Worm (Caenorhabditis elegans) whole organism, late embryonic: Measurements from ENCODE around the gene T14B4.19.

Source experiments
- C08G9.2 ChIP-seq: sonication (generic microtip); optimal IDR thresholded peaks from 2 replicates; lab custom pipeline; 2016; ENCODE audit warnings: mild to moderate bottlenecking, missing genetic modification characterization, moderate library complexity, missing compliant biosample characterization
- C38D4.7 ChIP-seq: fragments of 200-800 bp; sonication (Bioruptor generic); optimal IDR thresholded peaks from 2 replicates; lab custom pipeline; 2018; ENCODE audit warnings: mild to moderate bottlenecking, missing genetic modification characterization, moderate library complexity, missing compliant biosample characterization
- F13H6.1 ChIP-seq: sonication (generic microtip); optimal IDR thresholded peaks from 2 replicates; lab custom pipeline; 2016; ENCODE audit warnings: missing genetic modification characterization, missing compliant biosample characterization
- K09A11.1 ChIP-seq: sonication (generic microtip); optimal IDR thresholded peaks from 2 replicates; lab custom pipeline; 2017; ENCODE audit warnings: antibody characterized with exemption, mild to moderate bottlenecking, missing genetic modification characterization, missing compliant biosample characterization; ENCODE audit not compliant: insufficient read depth
- T23F11.4 ChIP-seq: fragments of 200-800 bp; sonication (Bioruptor generic); optimal IDR thresholded peaks from 2 replicates; lab custom pipeline; 2018; ENCODE audit warnings: mild to moderate bottlenecking, missing genetic modification characterization, missing compliant biosample characterization
- Y22D7AL.16 ChIP-seq: sonication (generic microtip); optimal IDR thresholded peaks from 2 replicates; lab custom pipeline; 2016; ENCODE audit warnings: missing genetic modification characterization, missing compliant biosample characterization
- ahr-1 ChIP-seq: sonication (generic microtip); optimal IDR thresholded peaks from 2 replicates; lab custom pipeline; 2016; ENCODE audit warnings: missing genetic modification characterization, missing compliant biosample characterization
- ama-1 ChIP-seq: fragments of 150-350 bp; optimal IDR thresholded peaks from 2 replicates; lab custom pipeline; 2014
- ceh-18 ChIP-seq: sonication (generic microtip); optimal IDR thresholded peaks from 2 replicates; lab custom pipeline; 2016; ENCODE audit warnings: missing genetic modification characterization, missing compliant biosample characterization
- ceh-2 ChIP-seq: sonication (generic microtip); optimal IDR thresholded peaks from 2 replicates; lab custom pipeline; 2016; ENCODE audit warnings: missing genotype, missing genetic modification characterization, missing compliant biosample characterization
- ceh-24 ChIP-seq: sonication (generic microtip); optimal IDR thresholded peaks from 2 replicates; lab custom pipeline; 2016; ENCODE audit warnings: mild to moderate bottlenecking, missing genetic modification characterization, missing compliant biosample characterization
- ceh-30 ChIP-seq: fragments of 150-350 bp; optimal IDR thresholded peaks from 2 replicates; lab custom pipeline; 2014; ENCODE audit warnings: missing biosample characterization, missing genetic modification characterization
- ceh-31 ChIP-seq: sonication (generic microtip); optimal IDR thresholded peaks from 2 replicates; lab custom pipeline; 2016; ENCODE audit warnings: missing genetic modification characterization, missing compliant biosample characterization
- ceh-34 ChIP-seq: sonication (generic microtip); optimal IDR thresholded peaks from 2 replicates; lab custom pipeline; 2016; ENCODE audit warnings: mild to moderate bottlenecking, missing genetic modification characterization, missing compliant biosample characterization
- ceh-9 ChIP-seq: sonication (generic microtip); optimal IDR thresholded peaks from 2 replicates; lab custom pipeline; 2016; ENCODE audit warnings: mild to moderate bottlenecking, missing genetic modification characterization, inconsistent platforms, missing compliant biosample characterization
- che-1 ChIP-seq: sonication (generic microtip); optimal IDR thresholded peaks from 2 replicates; lab custom pipeline; 2016; ENCODE audit warnings: mild to moderate bottlenecking, missing genetic modification characterization, missing compliant biosample characterization
- dve-1 ChIP-seq: sonication (generic microtip); optimal IDR thresholded peaks from 2 replicates; lab custom pipeline; 2017; ENCODE audit warnings: antibody characterized with exemption, mild to moderate bottlenecking, missing genetic modification characterization, missing compliant biosample characterization
- elt-2 ChIP-seq: sonication (generic microtip); optimal IDR thresholded peaks from 2 replicates; lab custom pipeline; 2016; ENCODE audit warnings: missing genetic modification reagents, missing genetic modification characterization, missing compliant biosample characterization
- elt-4 ChIP-seq: sonication (generic microtip); optimal IDR thresholded peaks from 2 replicates; lab custom pipeline; 2016; ENCODE audit warnings: missing genetic modification characterization, missing compliant biosample characterization
- eyg-1 ChIP-seq: sonication (generic microtip); optimal IDR thresholded peaks from 2 replicates; lab custom pipeline; 2016; ENCODE audit warnings: missing genotype, missing genetic modification characterization, missing compliant biosample characterization
- fkh-6 ChIP-seq: sonication (generic microtip); optimal IDR thresholded peaks from 2 replicates; lab custom pipeline; 2016; ENCODE audit warnings: missing genetic modification characterization, missing compliant biosample characterization
- gmeb-2 ChIP-seq: sonication (generic microtip); optimal IDR thresholded peaks from 2 replicates; lab custom pipeline; 2016; ENCODE audit warnings: missing genetic modification characterization, inconsistent platforms, missing compliant biosample characterization
- hlh-6 ChIP-seq: sonication (generic microtip); optimal IDR thresholded peaks from 2 replicates; lab custom pipeline; 2016; ENCODE audit warnings: missing genotype, missing genetic modification characterization, missing compliant biosample characterization
- hlh-8 ChIP-seq: sonication (generic microtip); optimal IDR thresholded peaks from 2 replicates; lab custom pipeline; 2016; ENCODE audit warnings: missing genotype, missing genetic modification characterization, missing compliant biosample characterization
- lim-6 ChIP-seq: sonication (generic microtip); optimal IDR thresholded peaks from 2 replicates; lab custom pipeline; 2016; ENCODE audit warnings: missing genetic modification characterization, missing compliant biosample characterization
- lin-11 ChIP-seq: fragments of 200-800 bp; sonication (Bioruptor generic); optimal IDR thresholded peaks from 2 replicates; lab custom pipeline; 2018; ENCODE audit warnings: mild to moderate bottlenecking, missing genetic modification characterization, missing compliant biosample characterization
- mec-3 ChIP-seq: sonication (generic microtip); optimal IDR thresholded peaks from 2 replicates; lab custom pipeline; 2016; ENCODE audit warnings: borderline replicate concordance, missing genetic modification characterization, missing compliant biosample characterization
- nfya-1 ChIP-seq: sonication (generic microtip); optimal IDR thresholded peaks from 2 replicates; lab custom pipeline; 2017; ENCODE audit warnings: missing genetic modification characterization, mild to moderate bottlenecking, missing compliant biosample characterization, antibody characterized with exemption, moderate library complexity
- nhr-232 ChIP-seq: sonication (generic microtip); optimal IDR thresholded peaks from 2 replicates; lab custom pipeline; 2016; ENCODE audit warnings: missing genetic modification characterization, missing compliant biosample characterization
- npax-4 ChIP-seq: sonication (generic microtip); optimal IDR thresholded peaks from 2 replicates; lab custom pipeline; 2016; ENCODE audit warnings: missing genetic modification characterization, missing compliant biosample characterization
- pag-3 ChIP-seq: sonication (generic microtip); optimal IDR thresholded peaks from 2 replicates; lab custom pipeline; 2016; ENCODE audit warnings: missing compliant biosample characterization, missing genetic modification characterization, borderline replicate concordance
- pat-9 ChIP-seq: fragments of 200-800 bp; sonication (Bioruptor generic); optimal IDR thresholded peaks from 2 replicates; lab custom pipeline; 2018; ENCODE audit warnings: mild to moderate bottlenecking, missing genetic modification characterization, moderate library complexity, missing compliant biosample characterization
- pax-1 ChIP-seq: fragments of 150-350 bp; optimal IDR thresholded peaks from 2 replicates; lab custom pipeline; 2014; ENCODE audit warnings: missing biosample characterization, missing genetic modification characterization
- pha-4 ChIP-seq: fragments of 150-350 bp; optimal IDR thresholded peaks from 2 replicates; lab custom pipeline; 2018; ENCODE audit warnings: missing biosample characterization, missing genetic modification reagents, missing genetic modification characterization
- pqm-1 ChIP-seq: sonication (generic microtip); optimal IDR thresholded peaks from 2 replicates; lab custom pipeline; 2016; ENCODE audit warnings: missing genetic modification characterization, missing compliant biosample characterization
- pros-1 ChIP-seq: fragments of 150-350 bp; optimal IDR thresholded peaks from 2 replicates; lab custom pipeline; 2014; ENCODE audit warnings: missing biosample characterization, missing genetic modification reagents, missing genetic modification characterization
- rnt-1 ChIP-seq: sonication (generic microtip); optimal IDR thresholded peaks from 2 replicates; lab custom pipeline; 2016; ENCODE audit warnings: missing genetic modification characterization, missing compliant biosample characterization
- sdc-2 ChIP-seq: sonication (generic microtip); optimal IDR thresholded peaks from 2 replicates; lab custom pipeline; 2016; ENCODE audit warnings: missing genotype, missing genetic modification characterization, missing compliant biosample characterization
- syd-9 ChIP-seq: sonication (generic microtip); optimal IDR thresholded peaks from 2 replicates; lab custom pipeline; 2016; ENCODE audit warnings: mild to moderate bottlenecking, missing genetic modification characterization, moderate library complexity, missing compliant biosample characterization
- tbx-2 ChIP-seq: sonication (generic microtip); optimal IDR thresholded peaks from 2 replicates; lab custom pipeline; 2016; ENCODE audit warnings: missing genetic modification characterization, missing compliant biosample characterization
- tbx-7 ChIP-seq: sonication (generic microtip); optimal IDR thresholded peaks from 2 replicates; lab custom pipeline; 2016; ENCODE audit warnings: missing genotype, missing genetic modification characterization, missing compliant biosample characterization
- unc-3 ChIP-seq, 2 experiments: fragments of 200-800 bp in 1 of 2; sonication (Bioruptor generic) in 1 of 2; sonication (generic microtip) in 1 of 2; conservative IDR thresholded peaks in 1 of 2; optimal IDR thresholded peaks in 1 of 2; 2 replicates each; pipeline versions ENCODE4 v1.3.6 to Lab custom; 2016 to 2022; ENCODE audit warnings: missing compliant biosample characterization in 2 of 2, missing genetic modification characterization in 2 of 2, missing genetic modification reagents in 1 of 2
- unc-42 ChIP-seq: sonication (generic microtip); optimal IDR thresholded peaks from 2 replicates; lab custom pipeline; 2016; ENCODE audit warnings: missing genotype, missing genetic modification characterization, missing compliant biosample characterization
- unc-55 ChIP-seq: sonication (generic microtip); optimal IDR thresholded peaks from 2 replicates; lab custom pipeline; 2017; ENCODE audit warnings: missing biosample characterization, missing genetic modification reagents, missing genetic modification characterization
- ztf-16 ChIP-seq: sonication (generic microtip); optimal IDR thresholded peaks from 2 replicates; lab custom pipeline; 2017; ENCODE audit warnings: missing genetic modification characterization, missing compliant biosample characterization

T14B4.19 gene

ce11 chrII:6741428-6741827 lies 28.7 kb upstream of the T14B4.19 start, which contains the start of gene exos-8 (continued):
- TF ChIP-seq T23F11.4, result peak; percentile 11
- peak; percentile 30 for TF ChIP-seq ztf-16 (tag; lab: Kevin White, UChicago)
- TF ChIP-seq unc-3 (GFP tag; conservative IDR thresholded peaks at IDR 0.05; lab: Robert Waterston, UW), result no peak
- TF ChIP-seq unc-3 (tag; optimal IDR thresholded peaks at IDR 0.05; lab: Kevin White, UChicago), result peak; percentile 64
- no peak for TF ChIP-seq K09A11.1 (tag; lab: Kevin White, UChicago)
- TF ChIP-seq ceh-2, result peak; percentile 90
- peak; percentile 59 for TF ChIP-seq ceh-18 (tag; lab: Kevin White, UChicago)
- peak; percentile 83 for TF ChIP-seq tbx-7 (tag; lab: Kevin White, UChicago)
- peak; percentile 72 for TF ChIP-seq ceh-34 (tag; lab: Kevin White, UChicago)
- TF ChIP-seq pqm-1 (tag; lab: Kevin White, UChicago), result peak; percentile 56

- TF ChIP-seq hlh-6 (tag; lab: Kevin White, UChicago) (no peak), sdc-2 (tag; lab: Kevin White, UChicago) (no peak), ama-1 (lab: Kevin White, UChicago) (no peak), nhr-232 (no peak), elt-2 (tag; lab: Kevin White, UChicago) (no peak), pros-1 (tag; lab: Kevin White, UChicago) (no peak), unc-3 (GFP tag; conservative IDR thresholded peaks at IDR 0.05; lab: Robert Waterston, UW) (no peak), unc-3 (tag; optimal IDR thresholded peaks at IDR 0.05; lab: Kevin White, UChicago) (no peak), Y22D7AL.16 (tag; lab: Kevin White, UChicago) (no peak), rnt-1 (tag; lab: Kevin White, UChicago) (no peak), hlh-8 (no peak), pha-4 (tag; lab: Kevin White, UChicago) (no peak), unc-55 (no peak), C38D4.7 (GFP tag; lab: Kevin White, UChicago) (no peak), elt-4 (tag; lab: Kevin White, UChicago) (no peak), nfya-1 (tag; lab: Kevin White, UChicago) (no peak), lim-6 (tag; lab: Kevin White, UChicago) (no peak), ceh-30 (tag; lab: Kevin White, UChicago) (no peak), tbx-2 (tag; lab: Kevin White, UChicago) (no peak)
Measured at ce11 chrII:6736604-6737003, 23.9 kb upstream of the T14B4.19 start, which contains the start of gene T14B4.1. Gene T14B4.1, plus strand, starts transcription at chrII:6736904.

- TF ChIP-seq C08G9.2 (tag; lab: Kevin White, UChicago) (no peak), C38D4.7 (GFP tag; lab: Kevin White, UChicago) (no peak), rnt-1 (tag; lab: Kevin White, UChicago) (no peak), ama-1 (lab: Kevin White, UChicago) (no peak), che-1 (tag; lab: Kevin White, UChicago) (no peak), lim-6 (tag; lab: Kevin White, UChicago) (no peak), fkh-6 (tag; lab: Kevin White, UChicago) (no peak), syd-9 (tag; lab: Kevin White, UChicago) (no peak), ceh-9 (tag; lab: Kevin White, UChicago) (no peak)
Measured at ce11 chrII:6736066-6736465, 23.3 kb upstream of the T14B4.19 start, which contains the start of gene mrps-18.C. Gene mrps-18.C, plus strand, starts transcription at chrII:6736203.

DNA sequence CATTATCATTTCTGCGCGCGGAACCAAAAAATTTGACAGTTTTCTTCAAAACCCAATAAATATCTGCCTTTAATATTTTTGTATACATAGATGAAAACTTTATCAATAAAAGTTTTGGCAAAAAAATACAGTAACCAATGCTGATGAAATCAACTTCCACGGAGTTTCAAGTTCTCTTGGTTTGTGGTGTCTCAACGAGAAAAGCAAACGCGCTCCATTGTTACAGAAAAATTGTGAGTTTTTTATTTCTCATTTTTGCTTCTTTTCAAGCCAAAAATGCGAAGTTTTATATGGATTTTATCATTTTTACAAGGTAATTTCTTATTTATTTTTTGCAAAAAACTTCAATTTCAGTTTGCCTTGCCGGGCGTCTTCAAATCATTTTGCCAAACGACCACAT lies 21.9 kb upstream of the T14B4.19 start, which contains the start of gene T14B4.3:
Gene T14B4.3, plus strand, starts transcription at position 264 of the 400 bp plus-strand sequence.
- TF ChIP-seq nfya-1 (tag; lab: Kevin White, UChicago), result no peak
- TF ChIP-seq gmeb-2 (tag; lab: Kevin White, UChicago), result no peak
- TF ChIP-seq pag-3 (tag; lab: Kevin White, UChicago), result no peak
- no peak for TF ChIP-seq pat-9 (tag; lab: Kevin White, UChicago)
- no peak for TF ChIP-seq pros-1 (tag; lab: Kevin White, UChicago)
- no peak for TF ChIP-seq ceh-24 (tag; lab: Kevin White, UChicago)
- peak; percentile 67 for TF ChIP-seq F13H6.1 (tag; lab: Kevin White, UChicago)
- TF ChIP-seq che-1 (tag; lab: Kevin White, UChicago), result no peak
- TF ChIP-seq ahr-1, result peak; percentile 50
- no peak for TF ChIP-seq ama-1 (lab: Kevin White, UChicago)
- no peak for TF ChIP-seq mec-3 (tag; lab: Kevin White, UChicago)
- TF ChIP-seq ceh-18 (tag; lab: Kevin White, UChicago), result peak; percentile 44
- peak; percentile 49 for TF ChIP-seq rnt-1 (tag; lab: Kevin White, UChicago)
- peak; percentile 58 for TF ChIP-seq ceh-34 (tag; lab: Kevin White, UChicago)
- no peak for TF ChIP-seq pha-4 (tag; lab: Kevin White, UChicago)
- TF ChIP-seq eyg-1 (tag; lab: Kevin White, UChicago), result no peak
- TF ChIP-seq K09A11.1 (tag; lab: Kevin White, UChicago), result no peak
- peak; percentile 6 for TF ChIP-seq pax-1 (tag; lab: Kevin White, UChicago)
- TF ChIP-seq lin-11 (tag; lab: Kevin White, UChicago), result no peak
- TF ChIP-seq ceh-31, result peak; percentile 95
- no peak for TF ChIP-seq npax-4 (tag; lab: Kevin White, UChicago)
- TF ChIP-seq nhr-232, result no peak
- peak; percentile 44 for TF ChIP-seq unc-42 (tag; lab: Kevin White, UChicago)
- no peak for TF ChIP-seq dve-1 (tag; lab: Kevin White, UChicago)
